Worm (Caenorhabditis elegans): Measurements from ENCODE around the gene M01H9.3.
A peak's percentile ranks its signal among the peaks of the same experiment; 100 is the strongest.

The M01H9.3 gene

DNA sequence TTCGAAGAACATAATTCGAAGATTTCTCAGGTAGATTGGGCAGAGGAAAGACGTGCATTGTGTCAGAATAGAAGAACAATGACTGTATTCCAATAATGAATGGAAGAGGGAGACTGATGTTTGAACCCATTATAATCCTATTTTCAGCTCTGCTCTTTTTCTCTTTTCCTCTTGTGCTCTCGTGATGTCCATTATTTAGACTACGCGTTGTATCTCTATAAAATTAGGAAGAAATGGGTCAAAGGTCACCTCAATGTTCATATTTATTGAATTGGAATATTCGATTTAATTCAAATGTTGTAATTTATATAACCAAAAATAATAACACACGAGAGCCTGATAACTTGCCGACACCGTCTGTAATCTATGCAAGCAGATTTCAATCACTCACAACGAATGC, 37.7 kb downstream of the M01H9.3 start, which contains the start of gene fbxb-74:
TSS of gene fbxb-74 (minus strand) at position 101 of the 400 bp plus-strand sequence.
- TF ChIP-seq ceh-90 (tag; optimal IDR thresholded peaks at IDR 0.05) (no peak), xbp-1 (tag; optimal IDR thresholded peaks at IDR 0.05) (no peak), efl-1 (optimal IDR thresholded peaks at IDR 0.05) (no peak), efl-1 (GFP tag; optimal IDR thresholded peaks at IDR 0.05 in 1 of 2) (no peak), egl-13 (tag; optimal IDR thresholded peaks at IDR 0.05) (no peak), fos-1 (tag; optimal IDR thresholded peaks at IDR 0.05) (no peak)

DNA sequence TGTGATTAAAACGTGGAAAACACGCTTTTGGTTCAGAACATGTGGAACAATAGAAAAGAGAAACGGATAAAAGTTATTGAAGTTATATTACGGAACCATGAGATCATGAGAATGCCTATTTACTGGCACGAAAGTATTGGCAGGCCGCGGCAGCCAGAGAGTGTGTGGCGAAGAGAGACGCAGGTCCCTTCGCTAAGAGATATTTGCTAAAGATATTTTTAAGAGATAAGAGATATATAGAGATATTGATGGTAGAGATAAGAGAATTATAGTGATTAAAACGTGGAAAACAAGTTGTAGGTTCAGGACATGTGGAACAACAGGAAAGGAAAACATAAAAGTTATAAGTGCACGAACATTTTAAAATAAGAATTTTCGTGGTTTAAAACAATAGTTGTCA, 39.0 kb downstream of the M01H9.3 start:
- TF ChIP-seq elt-3 (tag; optimal IDR thresholded peaks at IDR 0.05) (peak in 1 of 6 experiments; percentile 16), Y116A8C.19 (tag; optimal IDR thresholded peaks at IDR 0.05; ENCODE audit: borderline replicate concordance) (no peak), lin-13 (GFP tag; optimal IDR thresholded peaks at IDR 0.05) (no peak), lin-14 (GFP tag; optimal IDR thresholded peaks at IDR 0.05) (peak; percentile 69), nhr-85 (tag) (peak; percentile 73), nhr-20 (tag; optimal IDR thresholded peaks at IDR 0.05) (peak; percentile 7)

DNA sequence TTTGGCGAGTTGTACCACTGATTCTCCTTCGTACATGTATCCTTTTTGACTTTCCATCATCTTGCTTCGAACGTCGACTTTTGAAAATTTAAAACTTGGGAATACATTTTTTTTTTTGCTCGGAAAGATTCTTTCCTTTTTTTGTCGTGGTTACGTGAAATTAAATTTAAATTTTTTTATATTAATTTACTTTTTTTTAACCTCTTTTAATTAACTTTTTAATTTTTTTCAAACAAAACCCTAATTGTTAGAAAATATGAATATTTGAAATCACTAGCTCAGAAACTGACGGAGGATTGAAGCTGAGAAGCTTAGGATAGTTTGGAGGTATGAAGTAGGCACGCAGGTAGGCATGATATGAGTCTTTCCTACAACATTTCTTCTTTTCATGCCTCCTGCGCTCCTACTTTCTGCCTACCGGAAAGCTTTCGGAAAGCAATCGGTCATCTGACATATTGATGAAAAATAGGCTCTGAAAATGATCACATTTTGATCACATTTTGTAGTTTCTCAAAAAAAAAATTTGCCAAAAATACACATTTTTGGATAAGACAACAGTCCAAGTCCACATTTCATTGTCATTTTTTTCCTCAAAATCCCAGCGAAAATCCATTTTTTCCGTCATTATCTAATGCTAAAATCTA, 42.3 kb downstream of the M01H9.3 start, which contains the start of the genes R08C7.8 and R08C7.4:
TSS of gene R08C7.8 (minus strand) at position 101 of the 644 bp plus-strand sequence.
TSS of gene R08C7.4 (plus strand) at position 594 of the 644 bp plus-strand sequence.
- no peak for TF ChIP-seq lin-35 (GFP tag; optimal IDR thresholded peaks at IDR 0.05)
- no peak for TF ChIP-seq sptf-1 (tag; optimal IDR thresholded peaks at IDR 0.05)
- TF ChIP-seq lir-3 (tag; optimal IDR thresholded peaks at IDR 0.05; ENCODE audit: poor library complexity) = no peak
- TF ChIP-seq aly-2 (tag; optimal IDR thresholded peaks at IDR 0.05) = no peak
- no peak for TF ChIP-seq egl-27 (tag; optimal IDR thresholded peaks at IDR 0.05)
- no peak for TF ChIP-seq xbp-1 (tag; optimal IDR thresholded peaks at IDR 0.05)
- no peak for TF ChIP-seq nhr-85 (tag)
- TF ChIP-seq dpl-1 (GFP tag; optimal IDR thresholded peaks at IDR 0.05) = no peak
- TF ChIP-seq nhr-11 (tag; optimal IDR thresholded peaks at IDR 0.05) = no peak
- no peak for TF ChIP-seq C34B4.2 (tag; optimal IDR thresholded peaks at IDR 0.05)
- no peak for TF ChIP-seq ceh-8 (GFP tag; optimal IDR thresholded peaks at IDR 0.05)
- TF ChIP-seq ztf-4 (tag; optimal IDR thresholded peaks at IDR 0.05) = no peak
- no peak for TF ChIP-seq lin-39 (tag; optimal IDR thresholded peaks at IDR 0.05)
- TF ChIP-seq aha-1 (tag; optimal IDR thresholded peaks at IDR 0.05) = no peak
- TF ChIP-seq nhr-28 (tag; optimal IDR thresholded peaks at IDR 0.05) = no peak
- TF ChIP-seq lin-15B (tag; optimal IDR thresholded peaks at IDR 0.05) = no peak
- TF ChIP-seq tlp-1 (tag; optimal IDR thresholded peaks at IDR 0.05) = no peak
- no peak for TF ChIP-seq hpl-2 (GFP tag; optimal IDR thresholded peaks at IDR 0.05)

DNA sequence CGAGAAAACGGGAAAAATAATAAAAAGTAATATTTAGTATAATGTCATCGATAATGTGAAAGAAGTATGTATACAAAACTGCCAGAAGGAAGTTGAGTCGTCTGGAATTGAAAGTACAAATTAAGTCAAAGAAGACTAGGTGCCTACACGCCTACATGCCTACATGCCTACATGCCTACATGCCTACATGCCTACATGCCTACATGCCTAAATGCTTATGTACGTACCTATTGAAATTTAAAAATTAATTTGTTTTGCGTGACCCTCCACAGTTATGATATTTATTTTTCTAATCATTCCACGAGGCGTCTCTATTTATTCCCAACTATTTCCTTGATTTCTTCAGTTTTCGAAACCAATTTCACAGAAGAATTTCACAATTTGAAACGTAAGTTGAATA, 47.0 kb downstream of the M01H9.3 start, which contains the start of the genes str-185 and R08C7.5:
TSS of gene str-185 (minus strand) at position 101 of the 400 bp plus-strand sequence.
TSS of gene R08C7.5 (plus strand) at position 329 of the 400 bp plus-strand sequence.
- TF ChIP-seq dpl-1 (GFP tag; optimal IDR thresholded peaks at IDR 0.05) (no peak), C04F5.9 (tag; optimal IDR thresholded peaks at IDR 0.05) (no peak), ztf-11 (tag; optimal IDR thresholded peaks at IDR 0.05) (no peak), lsy-2 (tag; optimal IDR thresholded peaks at IDR 0.05) (no peak), hlh-17 (GFP tag; optimal IDR thresholded peaks at IDR 0.05; ENCODE audit: borderline replicate concordance) (no peak), dsc-1 (tag; optimal IDR thresholded peaks at IDR 0.05) (no peak), snpc-4 (tag; optimal IDR thresholded peaks at IDR 0.05) (no peak), lin-13 (GFP tag; optimal IDR thresholded peaks at IDR 0.05) (no peak), unc-86 (tag; optimal IDR thresholded peaks at IDR 0.05) (no peak), skn-1 (tag; optimal IDR thresholded peaks at IDR 0.05) (no peak), ceh-8 (GFP tag; optimal IDR thresholded peaks at IDR 0.05) (no peak), sox-4 (tag; optimal IDR thresholded peaks at IDR 0.05) (no peak)
